Fruit fly (Drosophila melanogaster): ENCODE data around the gene Ttc1.

DNA sequence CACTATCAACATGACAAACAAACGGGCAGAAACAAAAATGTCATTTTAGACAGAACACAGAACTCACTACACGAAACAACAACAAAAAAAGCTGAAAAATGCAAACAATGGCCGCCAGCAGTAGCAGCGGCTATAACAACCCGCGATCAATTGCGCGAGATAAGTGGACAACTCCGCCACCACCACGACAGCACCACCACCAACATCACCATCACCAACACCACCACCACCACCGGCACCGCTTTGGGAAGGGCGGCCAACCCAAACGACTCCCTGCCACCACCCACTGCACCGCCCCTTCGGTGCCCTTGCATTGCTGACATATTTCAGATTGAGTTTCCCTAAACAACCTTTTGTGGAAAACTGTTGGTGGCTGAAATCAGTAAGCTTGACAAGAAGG lies 36.2 kb downstream of the Ttc1 start:
- TF ChIP-seq CG8388 (GFP tag; optimal IDR thresholded peaks at IDR 0.05) (no peak), insv (GFP tag; optimal IDR thresholded peaks at IDR 0.05) (no peak), repo (GFP tag; optimal IDR thresholded peaks at IDR 0.05) (no peak), Sry-β (GFP tag; optimal IDR thresholded peaks at IDR 0.05) (no peak), Lpt (GFP tag; optimal IDR thresholded peaks at IDR 0.05) (no peak), unc-4 (GFP tag; IDR thresholded peaks at IDR 0.05; ENCODE audit: partially characterized antibody) (no peak), ase (GFP tag; IDR thresholded peaks at IDR 0.05) (no peak), abd-A (tag; optimal IDR thresholded peaks at IDR 0.05) (no peak), Bdp1 (GFP tag; optimal IDR thresholded peaks at IDR 0.05) (no peak), Trl (optimal IDR thresholded peaks at IDR 0.05) (no peak), Trl (GFP tag; optimal IDR thresholded peaks at IDR 0.05) (no peak), zf30C (GFP tag; optimal IDR thresholded peaks at IDR 0.05) (no peak), Scr (GFP tag; IDR thresholded peaks at IDR 0.05; ENCODE audit: partially characterized antibody) (no peak)

Measured in whole organism, embryonic.